Worm (Caenorhabditis elegans) whole organism, L4/young adult: ENCODE measurements around the gene daf-37.

Experiments used
- W03F9.2 ChIP-seq: fragments of 150-350 bp; optimal IDR thresholded peaks from 2 replicates; lab custom pipeline; 2014; ENCODE audit warnings: missing biosample characterization, missing genetic modification characterization
- dao-5 ChIP-seq: sonication (generic microtip); optimal IDR thresholded peaks from 2 replicates; lab custom pipeline; 2016; ENCODE audit warnings: missing genotype, missing genetic modification characterization, moderate library complexity, missing compliant biosample characterization
- him-1 ChIP-seq: sonication (generic microtip); optimal IDR thresholded peaks from 2 replicates; lab custom pipeline; 2016; ENCODE audit warnings: missing genotype, missing genetic modification reagents, missing genetic modification characterization, missing compliant biosample characterization

daf-37 gene

ce11 chrII:6235432-6236092, 27.5 kb upstream of the daf-37 start, which contains the start of gene T24H7.9:
Gene T24H7.9 (minus strand): TSS chrII:6235505.
- TF ChIP-seq W03F9.2 (tag; lab: Kevin White, UChicago) (no peak), dao-5 (tag; lab: Kevin White, UChicago) (no peak), him-1 (tag; lab: Kevin White, UChicago) (no peak)

ce11 chrII:6230116-6230515, 22.1 kb upstream of the daf-37 start:
- TF ChIP-seq W03F9.2 (tag; lab: Kevin White, UChicago): no peak
- TF ChIP-seq him-1 (tag; lab: Kevin White, UChicago): no peak
- no peak for TF ChIP-seq dao-5 (tag; lab: Kevin White, UChicago)

ce11 chrII:6226995-6227394, 19.0 kb upstream of the daf-37 start, which contains the start of gene srsy-2:
Gene srsy-2 (minus strand): TSS chrII:6227095.
- TF ChIP-seq him-1 (tag; lab: Kevin White, UChicago): no peak
- no peak for TF ChIP-seq W03F9.2 (tag; lab: Kevin White, UChicago)
- TF ChIP-seq dao-5 (tag; lab: Kevin White, UChicago): no peak

- no peak for TF ChIP-seq him-1 (tag; lab: Kevin White, UChicago)
- TF ChIP-seq W03F9.2 (tag; lab: Kevin White, UChicago): no peak
- TF ChIP-seq dao-5 (tag; lab: Kevin White, UChicago): no peak
These were observed 15.7 kb upstream of the daf-37 start for ce11 chrII:6223755-6224154.

- TF ChIP-seq him-1 (tag; lab: Kevin White, UChicago) (no peak), W03F9.2 (tag; lab: Kevin White, UChicago) (no peak), dao-5 (tag; lab: Kevin White, UChicago) (no peak)
These were observed 14.5 kb upstream of the daf-37 start, which contains the start of gene C30B5.6 for ce11 chrII:6222558-6222957. Gene C30B5.6 (minus strand): TSS chrII:6222658.

ce11 chrII:6221470-6221869, 13.5 kb upstream of the daf-37 start:
- TF ChIP-seq him-1 (tag; lab: Kevin White, UChicago) (no peak), dao-5 (tag; lab: Kevin White, UChicago) (no peak), W03F9.2 (tag; lab: Kevin White, UChicago) (no peak)

- no peak for TF ChIP-seq him-1 (tag; lab: Kevin White, UChicago)
- no peak for TF ChIP-seq dao-5 (tag; lab: Kevin White, UChicago)
- TF ChIP-seq W03F9.2 (tag; lab: Kevin White, UChicago): no peak
These were observed 11.3 kb upstream of the daf-37 start, which contains the start of gene mks-2 for ce11 chrII:6219346-6219745. Gene mks-2 (minus strand): TSS chrII:6219446.

- TF ChIP-seq W03F9.2 (tag; lab: Kevin White, UChicago) (no peak), him-1 (tag; lab: Kevin White, UChicago) (no peak), dao-5 (tag; lab: Kevin White, UChicago) (no peak)
These were observed 764 bp downstream of the daf-37 start for ce11 chrII:6207252-6207651.

- TF ChIP-seq dao-5 (tag; lab: Kevin White, UChicago) (no peak), him-1 (tag; lab: Kevin White, UChicago) (no peak), W03F9.2 (tag; lab: Kevin White, UChicago) (no peak)
These were observed 5.1 kb downstream of the daf-37 start, which contains the start of gene C30B5.17 for ce11 chrII:6202910-6203309. Gene C30B5.17 (minus strand): TSS chrII:6203010.

ce11 chrII:6199010-6199409, 9.0 kb downstream of the daf-37 start:
- TF ChIP-seq dao-5 (tag; lab: Kevin White, UChicago) (no peak), W03F9.2 (tag; lab: Kevin White, UChicago) (no peak), him-1 (tag; lab: Kevin White, UChicago) (no peak)

ce11 chrII:6198468-6198867, 9.5 kb downstream of the daf-37 start, which contains the start of gene szy-4:
Gene szy-4 (plus strand): TSS chrII:6198696.
- TF ChIP-seq him-1 (tag; lab: Kevin White, UChicago) (no peak), dao-5 (tag; lab: Kevin White, UChicago) (no peak)

- TF ChIP-seq W03F9.2 (tag; lab: Kevin White, UChicago) (no peak), dao-5 (tag; lab: Kevin White, UChicago) (no peak)
These were observed 11.1 kb downstream of the daf-37 start, which contains the start of the genes rbmx-2 and C30B5.2 for ce11 chrII:6196875-6197274. Gene rbmx-2 (minus strand): TSS chrII:6196948. Gene C30B5.2 (plus strand): TSS chrII:6197180.

ce11 chrII:6192484-6192883, 15.5 kb downstream of the daf-37 start, which contains the start of gene cpb-2:
Gene cpb-2 (plus strand): TSS chrII:6192784.
- TF ChIP-seq dao-5 (tag; lab: Kevin White, UChicago): no peak
- TF ChIP-seq him-1 (tag; lab: Kevin White, UChicago): no peak
- TF ChIP-seq W03F9.2 (tag; lab: Kevin White, UChicago): no peak

ce11 chrII:6191293-6191692, 16.7 kb downstream of the daf-37 start, which contains the start of gene fkh-8:
Gene fkh-8 (minus strand): TSS chrII:6191393.
- no peak for TF ChIP-seq W03F9.2 (tag; lab: Kevin White, UChicago)
- no peak for TF ChIP-seq dao-5 (tag; lab: Kevin White, UChicago)
- no peak for TF ChIP-seq him-1 (tag; lab: Kevin White, UChicago)
